Fruit fly (Drosophila melanogaster) whole organism, embryonic: ENCODE results near the gene hng2.
A peak's percentile ranks its signal among the peaks of the same experiment; 100 is the strongest.

Source experiments
- Aef1 ChIP-seq: fragments of 200-800 bp; sonication (Bioruptor generic); IDR thresholded peaks from 3 replicates; pipeline ENCODE4 v1.3.6; 2022; ENCODE audit warnings: missing biosample characterization, missing genetic modification characterization
- Atf-2 ChIP-seq: fragments of 200-800 bp; sonication (Bioruptor generic); optimal IDR thresholded peaks from 2 replicates; lab custom pipeline; 2016; ENCODE audit warnings: missing biosample characterization, missing genetic modification characterization
- BEAF-32 ChIP-seq: fragments of 200-800 bp; sonication (Bioruptor generic); optimal IDR thresholded peaks from 3 replicates; lab custom pipeline; 2017; ENCODE audit warnings: missing biosample characterization, missing genetic modification characterization, mild to moderate bottlenecking, moderate library complexity, missing genetic modification reagents
- Blimp-1 ChIP-seq: fragments of 200-800 bp; sonication (Bioruptor generic); optimal IDR thresholded peaks from 3 replicates; lab custom pipeline; 2018; ENCODE audit warnings: missing biosample characterization, missing genetic modification characterization, mild to moderate bottlenecking, moderate library complexity, missing genetic modification reagents
- BtbVII ChIP-seq: fragments of 200-800 bp; sonication (Bioruptor generic); optimal IDR thresholded peaks from 3 replicates; lab custom pipeline; 2017; ENCODE audit warnings: missing biosample characterization, mild to moderate bottlenecking, missing genetic modification characterization
- CG10543 ChIP-seq: fragments of 200-800 bp; sonication (Bioruptor generic); optimal IDR thresholded peaks from 3 replicates; lab custom pipeline; 2017; ENCODE audit warnings: missing biosample characterization, mild to moderate bottlenecking, missing genetic modification characterization, moderate library complexity
- CG10654 ChIP-seq: fragments of 200-800 bp; sonication (Bioruptor generic); optimal IDR thresholded peaks from 2 replicates; lab custom pipeline; 2016; ENCODE audit warnings: missing biosample characterization, missing genetic modification characterization
- CG11398 ChIP-seq: fragments of 200-800 bp; sonication (Bioruptor generic); optimal IDR thresholded peaks from 2 replicates; lab custom pipeline; 2016; ENCODE audit warnings: missing biosample characterization, missing genetic modification characterization
- CG12769 ChIP-seq: fragments of 200-800 bp; sonication (Bioruptor generic); optimal IDR thresholded peaks from 2 replicates; lab custom pipeline; 2019; ENCODE audit warnings: missing biosample characterization, mild to moderate bottlenecking, missing genetic modification characterization, moderate library complexity
- CG14441 ChIP-seq: fragments of 200-800 bp; sonication (Bioruptor generic); IDR thresholded peaks from 2 replicates; pipeline ENCODE4 v1.3.6; 2022; ENCODE audit warnings: missing biosample characterization, missing genetic modification characterization
- CG17328 ChIP-seq: fragments of 200-800 bp; sonication (Bioruptor generic); IDR thresholded peaks from 2 replicates; pipeline ENCODE4 v1.3.6; 2022; ENCODE audit warnings: missing biosample characterization, missing genetic modification characterization
- CG2116 ChIP-seq: fragments of 200-800 bp; sonication (Bioruptor generic); optimal IDR thresholded peaks from 3 replicates; lab custom pipeline; 2018; ENCODE audit warnings: missing biosample characterization, mild to moderate bottlenecking, missing genetic modification characterization
- CG2889 ChIP-seq: fragments of 200-800 bp; sonication (Bioruptor generic); IDR thresholded peaks from 3 replicates; pipeline ENCODE4 v1.3.6; 2022; ENCODE audit warnings: missing biosample characterization, missing genetic modification characterization
- CG31388 ChIP-seq: fragments of 200-800 bp; sonication (Bioruptor generic); optimal IDR thresholded peaks from 2 replicates; lab custom pipeline; 2016; ENCODE audit warnings: missing biosample characterization, missing genetic modification characterization
- CG3407 ChIP-seq: fragments of 200-800 bp; sonication (Bioruptor generic); optimal IDR thresholded peaks from 2 replicates; lab custom pipeline; 2018; ENCODE audit warnings: missing biosample characterization, mild to moderate bottlenecking, missing genetic modification characterization
- CG34376 ChIP-seq: fragments of 200-800 bp; sonication (Bioruptor generic); optimal IDR thresholded peaks from 2 replicates; lab custom pipeline; 2018; ENCODE audit warnings: missing biosample characterization, mild to moderate bottlenecking, missing genetic modification characterization
- CG3726 ChIP-seq: fragments of 200-800 bp; sonication (Bioruptor generic); IDR thresholded peaks from 3 replicates; pipeline ENCODE4, ENCODE4 v1.3.6; 2022; ENCODE audit warnings: missing biosample characterization, missing genetic modification characterization
- CG43689 ChIP-seq: fragments of 200-800 bp; sonication (Bioruptor generic); IDR thresholded peaks from 2 replicates; pipeline ENCODE4 v1.3.6; 2022; ENCODE audit warnings: missing biosample characterization, missing genetic modification characterization
- CG5245 ChIP-seq: fragments of 200-800 bp; sonication (Bioruptor generic); optimal IDR thresholded peaks from 3 replicates; lab custom pipeline; 2016; ENCODE audit warnings: missing biosample characterization, missing genetic modification characterization
- CG6791 ChIP-seq: fragments of 200-800 bp; sonication (Bioruptor generic); IDR thresholded peaks from 3 replicates; pipeline ENCODE4 v1.3.6; 2022; ENCODE audit warnings: missing biosample characterization, missing genetic modification characterization; ENCODE audit not compliant: partially characterized antibody
- CG6813 ChIP-seq: fragments of 200-800 bp; sonication (Bioruptor generic); optimal IDR thresholded peaks from 2 replicates; lab custom pipeline; 2017; ENCODE audit warnings: missing biosample characterization, missing genetic modification characterization, mild to moderate bottlenecking, moderate library complexity, missing genetic modification reagents
- CG8478 ChIP-seq: fragments of >200 bp; optimal IDR thresholded peaks from 2 replicates; lab custom pipeline; 2018
- CG8944 ChIP-seq: fragments of 200-800 bp; sonication (Bioruptor generic); optimal IDR thresholded peaks from 3 replicates; lab custom pipeline; 2016; ENCODE audit warnings: missing biosample characterization, missing genetic modification characterization
- CG9727 ChIP-seq: fragments of 200-800 bp; sonication (Bioruptor generic); optimal IDR thresholded peaks from 3 replicates; lab custom pipeline; 2017; ENCODE audit warnings: missing biosample characterization, mild to moderate bottlenecking, missing genetic modification characterization
- Camta ChIP-seq: fragments of 200-800 bp; sonication (Bioruptor generic); optimal IDR thresholded peaks from 2 replicates; lab custom pipeline; 2016; ENCODE audit warnings: missing biosample characterization, missing genetic modification characterization
- Dip2 ChIP-seq: fragments of 200-800 bp; sonication (Bioruptor generic); IDR thresholded peaks from 2 replicates; pipeline ENCODE4 v1.3.6; 2022; ENCODE audit warnings: missing biosample characterization, missing genetic modification characterization
- E2f1 ChIP-seq: fragments of 200-800 bp; sonication (Bioruptor generic); IDR thresholded peaks from 2 replicates; pipeline ENCODE4 v1.3.6; 2022; ENCODE audit warnings: missing biosample characterization, missing genetic modification characterization
- Ets65A ChIP-seq: fragments of 200-800 bp; sonication (Bioruptor generic); peaks from one replicate; lab custom pipeline; 2016; ENCODE audit warnings: missing biosample characterization, missing genetic modification characterization
- H2.0 ChIP-seq: fragments of 200-800 bp; sonication (Bioruptor generic); IDR thresholded peaks from 2 replicates; pipeline ENCODE4 v1.3.6; 2022; ENCODE audit warnings: missing biosample characterization, missing genetic modification characterization
- HLH3B ChIP-seq: fragments of 200-800 bp; sonication (Bioruptor generic); IDR thresholded peaks from 2 replicates; pipeline ENCODE4 v1.3.6; 2022; ENCODE audit warnings: missing biosample characterization, missing genetic modification characterization
- Meics ChIP-seq: fragments of 200-800 bp; sonication (Bioruptor generic); optimal IDR thresholded peaks from 2 replicates; lab custom pipeline; 2017; ENCODE audit warnings: missing biosample characterization, mild to moderate bottlenecking, missing genetic modification characterization
- Rx ChIP-seq: fragments of 200-800 bp; sonication (Bioruptor generic); IDR thresholded peaks from 2 replicates; pipeline ENCODE4 v1.3.6; 2022; ENCODE audit warnings: missing biosample characterization, missing genetic modification characterization
- Xrp1 ChIP-seq: fragments of 200-800 bp; sonication (Bioruptor generic); IDR thresholded peaks from 2 replicates; pipeline ENCODE4 v1.3.6; 2022; ENCODE audit warnings: missing biosample characterization, missing genetic modification characterization
- ap ChIP-seq: fragments of 200-800 bp; sonication (Bioruptor generic); IDR thresholded peaks from 2 replicates; pipeline ENCODE4 v1.3.6; 2022; ENCODE audit warnings: missing biosample characterization, missing genetic modification characterization
- caup ChIP-seq: fragments of 200-800 bp; sonication (Bioruptor generic); optimal IDR thresholded peaks from 3 replicates; lab custom pipeline; 2017; ENCODE audit warnings: missing biosample characterization, mild to moderate bottlenecking, missing genetic modification characterization, moderate library complexity; ENCODE audit not compliant: severe bottlenecking
- chm ChIP-seq: fragments of 200-800 bp; sonication (Bioruptor generic); IDR thresholded peaks from 2 replicates; pipeline ENCODE4 v1.3.6; 2022; ENCODE audit warnings: missing biosample characterization, missing genetic modification characterization
- esg ChIP-seq: fragments of 200-800 bp; sonication (Bioruptor generic); conservative IDR thresholded peaks from 2 replicates; pipeline ENCODE4 v1.3.6; 2022; ENCODE audit warnings: missing biosample characterization, missing genetic modification characterization
- ftz-f1 ChIP-seq: fragments of 200-800 bp; sonication (Bioruptor generic); optimal IDR thresholded peaks from 2 replicates; lab custom pipeline; 2016; ENCODE audit warnings: missing biosample characterization, missing genetic modification characterization
- gcm ChIP-seq: fragments of 200-800 bp; sonication (Bioruptor generic); optimal IDR thresholded peaks from 2 replicates; lab custom pipeline; 2019; ENCODE audit warnings: missing biosample characterization, mild to moderate bottlenecking, missing genetic modification characterization, moderate library complexity
- kah ChIP-seq: fragments of 200-800 bp; sonication (Bioruptor generic); optimal IDR thresholded peaks from 2 replicates; lab custom pipeline; 2018; ENCODE audit warnings: missing biosample characterization, mild to moderate bottlenecking, missing genetic modification characterization
- klu ChIP-seq: fragments of 200-800 bp; sonication (Bioruptor generic); IDR thresholded peaks from 2 replicates; pipeline ENCODE4 v1.3.6; 2022; ENCODE audit warnings: missing biosample characterization, missing genetic modification characterization
- mam ChIP-seq: fragments of 200-800 bp; sonication (Bioruptor generic); optimal IDR thresholded peaks from 3 replicates; lab custom pipeline; 2016; ENCODE audit warnings: missing biosample characterization, missing genetic modification characterization
- nerfin-1 ChIP-seq: fragments of 200-800 bp; sonication (Bioruptor generic); optimal IDR thresholded peaks from 3 replicates; lab custom pipeline; 2019; ENCODE audit warnings: missing biosample characterization, mild to moderate bottlenecking, missing genetic modification characterization, moderate library complexity
- onecut ChIP-seq: fragments of 200-800 bp; sonication (Bioruptor generic); IDR thresholded peaks from 2 replicates; pipeline ENCODE4 v1.3.6; 2022; ENCODE audit warnings: missing biosample characterization, missing genetic modification characterization
- pan ChIP-seq, 4 experiments: fragments of >200 bp in 3 of 4; fragments of 200-800 bp in 1 of 4; sonication (Bioruptor generic) in 1 of 4; optimal IDR thresholded peaks in 3 of 4; IDR thresholded peaks in 1 of 4; 2 replicates each; pipeline versions ENCODE4 v1.3.6 to Lab custom; 2017 to 2022; ENCODE audit warnings: missing biosample characterization in 2 of 4, missing genetic modification characterization in 2 of 4, mixed read lengths in 1 of 4
- pnt ChIP-seq: fragments of 200-800 bp; sonication (Bioruptor generic); optimal IDR thresholded peaks from 3 replicates; lab custom pipeline; 2016; ENCODE audit warnings: missing biosample characterization, missing genetic modification characterization
- sima ChIP-seq: fragments of 200-800 bp; sonication (Bioruptor generic); optimal IDR thresholded peaks from 2 replicates; lab custom pipeline; 2016; ENCODE audit warnings: missing biosample characterization, missing genetic modification characterization
- tgo ChIP-seq: fragments of 200-800 bp; sonication (Bioruptor generic); IDR thresholded peaks from 3 replicates; pipeline ENCODE4 v1.3.6; 2022; ENCODE audit warnings: missing biosample characterization, missing genetic modification characterization
- tll ChIP-seq, 2 experiments: fragments of 200-800 bp in 1 of 2; fragments of >200 bp in 1 of 2; sonication (Bioruptor generic) in 1 of 2; optimal IDR thresholded peaks; 2 replicates each; lab custom pipeline; 2017 to 2019; ENCODE audit warnings: missing biosample characterization in 2 of 2, missing genetic modification characterization in 2 of 2, mild to moderate bottlenecking in 1 of 2, moderate library complexity in 1 of 2
- unc-4 ChIP-seq: fragments of 200-800 bp; sonication (Bioruptor generic); IDR thresholded peaks from 2 replicates; pipeline ENCODE4 v1.3.6; 2022; ENCODE audit warnings: missing biosample characterization, missing genetic modification characterization; ENCODE audit not compliant: partially characterized antibody
- z ChIP-seq: fragments of 200-800 bp; sonication (Bioruptor generic); IDR thresholded peaks from 3 replicates; pipeline ENCODE4 v1.3.6; 2022; ENCODE audit warnings: missing biosample characterization, missing genetic modification characterization

The hng2 gene

dm6 chr3R:8808518-8808921 is 2.4 kb downstream of the hng2 start (continued):
- TF ChIP-seq unc-4: no peak
- no peak for TF ChIP-seq CG43689 (GFP tag; lab: Robert Waterston, UW)
- TF ChIP-seq Dip2 (GFP tag; lab: Robert Waterston, UW): no peak
- peak; percentile 28; the same call in 1 of the 2 replicates for TF ChIP-seq HLH3B (GFP tag; lab: Robert Waterston, UW)
- TF ChIP-seq CG3726 (GFP tag; lab: Robert Waterston, UW): no peak
- no peak for TF ChIP-seq CG12769 (tag; lab: Kevin White, UChicago)
- peak; percentile 70 for TF ChIP-seq Blimp-1 (GFP tag; lab: Kevin White, UChicago)
- TF ChIP-seq z (GFP tag; lab: Robert Waterston, UW): no peak
- no peak for TF ChIP-seq pan (optimal IDR thresholded peaks at IDR 0.05; lab: Kevin White, UChicago)
- peak in 1 of 2 experiments; percentile 67 for TF ChIP-seq pan (GFP tag; optimal IDR thresholded peaks at IDR 0.05 in 1 of 2, IDR thresholded peaks at IDR 0.05 in 1 of 2)
- TF ChIP-seq Xrp1: peak; percentile 87
- TF ChIP-seq BEAF-32 (GFP tag; lab: Kevin White, UChicago): no peak
- TF ChIP-seq nerfin-1 (tag; lab: Kevin White, UChicago): peak; percentile 83
- TF ChIP-seq kah: no peak
- no peak for TF ChIP-seq klu
- TF ChIP-seq CG17328 (GFP tag; lab: Robert Waterston, UW): peak; percentile 61
- TF ChIP-seq CG6791 (GFP tag; lab: Robert Waterston, UW): no peak
- TF ChIP-seq Meics (GFP tag; lab: Kevin White, UChicago): peak; percentile 21
- TF ChIP-seq CG2116 (GFP tag; lab: Kevin White, UChicago): peak; percentile 49
- TF ChIP-seq CG5245 (GFP tag; lab: Kevin White, UChicago): peak; percentile 52
- peak; percentile 60 for TF ChIP-seq Camta (GFP tag; lab: Kevin White, UChicago)
- TF ChIP-seq tgo: peak; percentile 35; the same call in 2 of the 3 replicates
- TF ChIP-seq CG8944 (GFP tag; lab: Kevin White, UChicago): peak; percentile 54
- TF ChIP-seq Ets65A (GFP tag; lab: Kevin White, UChicago): no peak
- no peak for TF ChIP-seq CG8478 (lab: Kevin White, UChicago)
- TF ChIP-seq gcm (GFP tag; lab: Kevin White, UChicago): peak; percentile 88
- TF ChIP-seq mam (GFP tag; lab: Kevin White, UChicago): peak; percentile 11
- no peak for TF ChIP-seq sima
- no peak for TF ChIP-seq CG10543 (GFP tag; lab: Kevin White, UChicago)
- TF ChIP-seq tll (GFP tag; optimal IDR thresholded peaks at IDR 0.05; lab: Kevin White, UChicago): peak in 1 of 2 experiments; percentile 98
- no peak for TF ChIP-seq Rx (GFP tag; lab: Robert Waterston, UW)
- TF ChIP-seq BtbVII (GFP tag; lab: Kevin White, UChicago): no peak
- no peak for TF ChIP-seq ftz-f1 (GFP tag; lab: Kevin White, UChicago)
- TF ChIP-seq caup (GFP tag; lab: Kevin White, UChicago): no peak
- TF ChIP-seq CG34376 (GFP tag; lab: Kevin White, UChicago): no peak
- TF ChIP-seq CG9727 (GFP tag; lab: Kevin White, UChicago): peak; percentile 96
- TF ChIP-seq E2f1 (GFP tag; lab: Robert Waterston, UW): peak; percentile 31; the same call in 1 of the 2 replicates
- no peak for TF ChIP-seq ap
- TF ChIP-seq CG31388: peak; percentile 57
- TF ChIP-seq CG2889 (GFP tag; lab: Robert Waterston, UW): no peak
- TF ChIP-seq CG3407 (GFP tag; lab: Kevin White, UChicago): peak; percentile 67
- peak; percentile 53 for TF ChIP-seq H2.0 (GFP tag; lab: Robert Waterston, UW)
- peak; percentile 57 for TF ChIP-seq pnt (GFP tag; lab: Kevin White, UChicago)
- peak; percentile 6; the same call in 1 of the 2 replicates for TF ChIP-seq CG14441
- TF ChIP-seq CG11398 (GFP tag; lab: Kevin White, UChicago): peak; percentile 17
- peak; percentile 67 for TF ChIP-seq Atf-2
- TF ChIP-seq esg (GFP tag; lab: Robert Waterston, UW): peak; percentile 48; the same call in 1 of the 2 replicates
- TF ChIP-seq CG6813: peak; percentile 75
- TF ChIP-seq chm (GFP tag; lab: Robert Waterston, UW): no peak
- peak; percentile 59 for TF ChIP-seq CG10654
- no peak for TF ChIP-seq Aef1
- peak; percentile 64 for TF ChIP-seq onecut (GFP tag; lab: Robert Waterston, UW)
